Fruit fly (Drosophila melanogaster) S2 (cell line): ENCODE data around the gene CG11037.

ENCODE experiments used
- CG8478 ChIP-seq: fragments of >200 bp; optimal IDR thresholded peaks from 2 replicates; lab custom pipeline; 2018
- CTCF ChIP-seq, 2 experiments: fragments of >200 bp; optimal IDR thresholded peaks; 2 replicates each; lab custom pipeline; 2018

dm6 chr3L:20976383-20976782 lies 15.2 kb upstream of the CG11037 start:
- TF ChIP-seq CTCF (optimal IDR thresholded peaks at IDR 0.05; lab: Kevin White, UChicago) (no peak), CG8478 (lab: Kevin White, UChicago) (no peak)
